Worm (Caenorhabditis elegans): ENCODE measurements around the gene ZK1290.14.

- TF ChIP-seq him-1 (tag; optimal IDR thresholded peaks at IDR 0.05) (no peak), dao-5 (tag; optimal IDR thresholded peaks at IDR 0.05) (no peak)
These were observed 39.4 kb upstream of the ZK1290.14 start, which contains the start of gene syd-1 for ce11 chrII:7594812-7595211.

Measured in whole organism, L4/young adult.